Worm (Caenorhabditis elegans) whole organism, mixed stage, embryonic: ENCODE data around the gene aat-4.

Experiments used
- M03D4.4 ChIP-seq: sonication (generic microtip); optimal IDR thresholded peaks from 2 replicates; lab custom pipeline; 2017; ENCODE audit warnings: mild to moderate bottlenecking, missing genetic modification characterization, missing compliant biosample characterization
- bed-3 ChIP-seq: fragments of 200-800 bp; sonication (Bioruptor generic); optimal IDR thresholded peaks from 3 replicates; lab custom pipeline; 2018; ENCODE audit warnings: mild to moderate bottlenecking, missing genetic modification characterization, moderate library complexity, missing compliant biosample characterization
- blmp-1 ChIP-seq: fragments of 150-350 bp; optimal IDR thresholded peaks from 2 replicates; lab custom pipeline; 2014; ENCODE audit warnings: missing biosample characterization, missing genetic modification characterization
- ceh-43 ChIP-seq: fragments of 200-800 bp; sonication (Bioruptor generic); optimal IDR thresholded peaks from 2 replicates; lab custom pipeline; 2018; ENCODE audit warnings: mild to moderate bottlenecking, missing genetic modification characterization, moderate library complexity, missing compliant biosample characterization
- ceh-83 ChIP-seq: fragments of 200-800 bp; sonication (Bioruptor generic); optimal IDR thresholded peaks from 2 replicates; lab custom pipeline; 2018; ENCODE audit warnings: mild to moderate bottlenecking, missing genetic modification characterization, missing compliant biosample characterization
- ces-1 ChIP-seq: fragments of 150-350 bp; optimal IDR thresholded peaks from 2 replicates; lab custom pipeline; 2014; ENCODE audit warnings: missing biosample characterization, missing genetic modification reagents, missing genetic modification characterization
- cnd-1 ChIP-seq: fragments of 200-800 bp; sonication (Bioruptor generic); optimal IDR thresholded peaks from 2 replicates; lab custom pipeline; 2018; ENCODE audit warnings: mild to moderate bottlenecking, missing genetic modification characterization, missing compliant biosample characterization
- drap-1 ChIP-seq: fragments of 200-800 bp; sonication (Bioruptor generic); optimal IDR thresholded peaks from 3 replicates; lab custom pipeline; 2018; ENCODE audit warnings: mild to moderate bottlenecking, missing genetic modification characterization, missing compliant biosample characterization
- elt-1 ChIP-seq: sonication (generic microtip); optimal IDR thresholded peaks from 2 replicates; lab custom pipeline; 2017; ENCODE audit warnings: missing genetic modification characterization, mild to moderate bottlenecking, missing compliant biosample characterization, antibody characterized with exemption, moderate library complexity, borderline replicate concordance; ENCODE audit not compliant: insufficient read depth
- elt-3 ChIP-seq: fragments of 150-350 bp; optimal IDR thresholded peaks from 2 replicates; lab custom pipeline; 2014; ENCODE audit warnings: missing biosample characterization, missing genetic modification characterization
- flh-1 ChIP-seq: fragments of 200-800 bp; sonication (Bioruptor generic); optimal IDR thresholded peaks from 2 replicates; lab custom pipeline; 2018; ENCODE audit warnings: mild to moderate bottlenecking, missing genetic modification characterization, moderate library complexity, missing compliant biosample characterization
- hlh-1 ChIP-seq: fragments of 150-350 bp; optimal IDR thresholded peaks from 2 replicates; lab custom pipeline; 2014; ENCODE audit warnings: missing biosample characterization, missing genetic modification reagents, missing genetic modification characterization
- lin-13 ChIP-seq: fragments of 150-350 bp; optimal IDR thresholded peaks from 2 replicates; lab custom pipeline; 2014; ENCODE audit warnings: missing biosample characterization, missing genetic modification characterization
- lin-32 ChIP-seq: fragments of 200-800 bp; sonication (Bioruptor generic); optimal IDR thresholded peaks from 2 replicates; lab custom pipeline; 2018; ENCODE audit warnings: mild to moderate bottlenecking, missing genetic modification characterization, missing compliant biosample characterization
- lsy-2 ChIP-seq: fragments of 150-350 bp; optimal IDR thresholded peaks from 2 replicates; lab custom pipeline; 2014; ENCODE audit warnings: missing biosample characterization, missing genetic modification characterization
- mab-5 ChIP-seq: fragments of 150-350 bp; optimal IDR thresholded peaks from 2 replicates; lab custom pipeline; 2014; ENCODE audit warnings: missing biosample characterization, missing genetic modification characterization
- mep-1 ChIP-seq: fragments of 150-350 bp; optimal IDR thresholded peaks from 2 replicates; lab custom pipeline; 2017; ENCODE audit warnings: missing biosample characterization, missing genetic modification reagents, missing genetic modification characterization, inconsistent platforms
- mls-2 ChIP-seq: sonication (generic microtip); optimal IDR thresholded peaks from 2 replicates; lab custom pipeline; 2016; ENCODE audit warnings: mild to moderate bottlenecking, missing genetic modification characterization, moderate library complexity, missing compliant biosample characterization
- nhr-12 ChIP-seq: fragments of 150-350 bp; optimal IDR thresholded peaks from 2 replicates; lab custom pipeline; 2014; ENCODE audit warnings: missing biosample characterization, missing genetic modification characterization
- nhr-237 ChIP-seq: fragments of 150-350 bp; optimal IDR thresholded peaks from 2 replicates; lab custom pipeline; 2014; ENCODE audit warnings: missing biosample characterization, missing genetic modification characterization
- nhr-28 ChIP-seq: fragments of 150-350 bp; optimal IDR thresholded peaks from 2 replicates; lab custom pipeline; 2014; ENCODE audit warnings: missing biosample characterization, missing genetic modification characterization
- nhr-76 ChIP-seq: sonication (generic microtip); optimal IDR thresholded peaks from 2 replicates; lab custom pipeline; 2017; ENCODE audit warnings: missing biosample characterization, missing genetic modification characterization
- pha-4 ChIP-seq: fragments of 150-350 bp; optimal IDR thresholded peaks from 2 replicates; lab custom pipeline; 2018; ENCODE audit warnings: missing biosample characterization, missing genetic modification reagents, missing genetic modification characterization
- sem-2 ChIP-seq: fragments of 200-800 bp; sonication (Bioruptor generic); optimal IDR thresholded peaks from 2 replicates; lab custom pipeline; 2018; ENCODE audit warnings: mild to moderate bottlenecking, missing genetic modification characterization, missing compliant biosample characterization
- snpc-4 ChIP-seq: fragments of 150-350 bp; optimal IDR thresholded peaks from 2 replicates; lab custom pipeline; 2014; ENCODE audit warnings: missing biosample characterization, missing genetic modification characterization
- sptf-1 ChIP-seq: sonication (generic microtip); optimal IDR thresholded peaks from 2 replicates; lab custom pipeline; 2017; ENCODE audit warnings: mild to moderate bottlenecking, missing genetic modification characterization, moderate library complexity, missing compliant biosample characterization
- tbx-8 ChIP-seq: fragments of 200-800 bp; sonication (Bioruptor generic); optimal IDR thresholded peaks from 2 replicates; lab custom pipeline; 2018; ENCODE audit warnings: mild to moderate bottlenecking, missing genetic modification characterization, moderate library complexity, missing compliant biosample characterization
- unc-120 ChIP-seq: sonication (generic microtip); optimal IDR thresholded peaks from 2 replicates; lab custom pipeline; 2017; ENCODE audit warnings: missing genetic modification characterization, missing compliant biosample characterization; ENCODE audit not compliant: poor library complexity, severe bottlenecking
- unc-39 ChIP-seq: fragments of 150-350 bp; optimal IDR thresholded peaks from 2 replicates; lab custom pipeline; 2014; ENCODE audit warnings: missing biosample characterization, missing genetic modification characterization
- unc-62 ChIP-seq: fragments of 150-350 bp; optimal IDR thresholded peaks from 2 replicates; lab custom pipeline; 2014; ENCODE audit warnings: missing biosample characterization, missing genetic modification reagents, missing genetic modification characterization
- zip-8 ChIP-seq: fragments of 150-350 bp; optimal IDR thresholded peaks from 2 replicates; lab custom pipeline; 2014; ENCODE audit warnings: missing biosample characterization, missing genetic modification characterization
- ztf-11 ChIP-seq: fragments of 150-350 bp; optimal IDR thresholded peaks from 2 replicates; lab custom pipeline; 2014; ENCODE audit warnings: missing biosample characterization, missing genetic modification characterization

aat-4 gene

DNA sequence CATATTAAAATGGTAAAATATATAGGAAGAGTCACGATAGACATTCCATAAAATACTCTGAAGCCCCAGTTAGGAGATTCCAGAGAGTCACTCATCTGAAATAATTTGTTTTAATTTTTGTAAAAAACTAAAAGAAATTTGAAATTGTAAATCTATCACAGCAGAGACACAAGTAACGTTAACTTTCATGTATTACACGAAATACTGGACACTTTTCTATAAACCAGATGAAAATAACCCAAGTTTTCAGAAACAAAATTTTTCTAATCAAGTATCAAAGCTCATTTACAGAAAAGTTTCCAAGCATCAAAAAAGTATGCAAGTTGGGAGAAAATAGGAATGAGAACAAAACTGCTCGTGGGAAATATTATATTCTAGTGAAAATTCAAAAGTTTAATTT, 22.7 kb upstream of the aat-4 start, which contains the start of gene srv-27:
srv-27 (minus strand) TSS at position 101 of the 400 bp plus-strand sequence.
- TF ChIP-seq mls-2 (no peak), blmp-1 (tag; lab: Kevin White, UChicago) (no peak), elt-1 (no peak), M03D4.4 (tag; lab: Kevin White, UChicago) (no peak), flh-1 (GFP tag; lab: Kevin White, UChicago) (no peak), pha-4 (no peak), lsy-2 (tag; lab: Kevin White, UChicago) (no peak), mab-5 (tag; lab: Kevin White, UChicago) (no peak), cnd-1 (tag; lab: Kevin White, UChicago) (no peak)

DNA sequence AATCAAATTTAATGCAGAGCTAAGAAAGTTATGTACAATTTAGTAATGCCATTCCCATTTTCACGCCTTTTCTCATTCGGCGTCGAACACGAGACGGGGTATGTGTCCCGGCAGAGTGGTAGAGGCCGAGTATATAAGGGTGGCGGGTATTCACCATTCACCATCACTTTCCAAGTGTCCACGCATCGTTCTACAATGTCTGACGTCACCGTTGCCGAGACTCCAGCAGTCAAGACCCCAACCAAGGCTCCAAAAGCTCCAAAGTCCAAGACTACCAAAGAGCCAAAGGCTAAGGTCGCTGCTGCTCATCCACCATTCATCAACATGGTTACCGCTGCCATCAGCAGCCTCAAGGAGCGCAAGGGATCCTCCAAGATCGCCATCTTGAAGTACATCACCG, 18.6 kb upstream of the aat-4 start, which contains the start of gene hil-2:
hil-2 (plus strand) TSS at position 160 of the 400 bp plus-strand sequence.
- TF ChIP-seq flh-1 (GFP tag; lab: Kevin White, UChicago), result no peak
- TF ChIP-seq mab-5 (tag; lab: Kevin White, UChicago), result no peak
- peak; percentile 75 for TF ChIP-seq lin-13 (tag; lab: Kevin White, UChicago)
- no peak for TF ChIP-seq nhr-237 (tag; lab: Kevin White, UChicago)
- no peak for TF ChIP-seq lin-32 (GFP tag; lab: Kevin White, UChicago)
- TF ChIP-seq sem-2 (GFP tag; lab: Kevin White, UChicago), result no peak
- TF ChIP-seq mep-1 (tag; lab: Kevin White, UChicago), result peak; percentile 61
- peak; percentile 17 for TF ChIP-seq zip-8
- TF ChIP-seq drap-1 (GFP tag; lab: Kevin White, UChicago), result no peak

DNA sequence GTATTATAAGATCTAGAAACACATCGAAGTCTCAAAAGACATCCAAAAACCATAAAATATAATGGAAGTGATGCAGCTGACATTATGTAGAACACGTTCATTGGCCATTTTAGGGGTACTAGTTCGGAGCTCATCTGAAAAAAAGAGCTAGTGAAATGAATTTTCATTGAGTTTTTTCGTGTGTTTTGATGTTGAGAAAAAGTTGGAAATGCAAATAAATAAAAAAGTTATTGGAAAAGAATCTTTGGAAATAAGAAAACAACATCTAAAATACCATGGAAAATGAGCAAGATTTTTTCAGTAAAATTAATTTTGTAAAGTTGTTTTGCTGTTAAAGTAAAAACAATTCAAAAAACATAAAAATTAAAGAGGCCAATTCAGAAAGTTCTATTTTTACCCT, 15.2 kb upstream of the aat-4 start, which contains the start of gene srv-24:
srv-24 (minus strand) TSS at position 101 of the 400 bp plus-strand sequence.
- no peak for TF ChIP-seq unc-39 (tag; lab: Kevin White, UChicago)
- TF ChIP-seq tbx-8 (GFP tag; lab: Kevin White, UChicago), result no peak
- TF ChIP-seq nhr-12 (tag; lab: Kevin White, UChicago), result no peak
- TF ChIP-seq flh-1 (GFP tag; lab: Kevin White, UChicago), result no peak
- no peak for TF ChIP-seq hlh-1 (tag; lab: Kevin White, UChicago)
- TF ChIP-seq mab-5 (tag; lab: Kevin White, UChicago), result no peak
- no peak for TF ChIP-seq ceh-83 (GFP tag; lab: Kevin White, UChicago)
- TF ChIP-seq unc-62 (GFP tag; lab: Kevin White, UChicago), result no peak
- TF ChIP-seq snpc-4, result no peak
- TF ChIP-seq ceh-43, result no peak
- no peak for TF ChIP-seq cnd-1 (tag; lab: Kevin White, UChicago)
- no peak for TF ChIP-seq mls-2
- no peak for TF ChIP-seq elt-1
- TF ChIP-seq ztf-11, result no peak
- no peak for TF ChIP-seq lin-32 (GFP tag; lab: Kevin White, UChicago)
- TF ChIP-seq bed-3 (GFP tag; lab: Kevin White, UChicago), result no peak
- no peak for TF ChIP-seq zip-8
- no peak for TF ChIP-seq lsy-2 (tag; lab: Kevin White, UChicago)
- TF ChIP-seq ces-1 (GFP tag; lab: Kevin White, UChicago), result no peak

DNA sequence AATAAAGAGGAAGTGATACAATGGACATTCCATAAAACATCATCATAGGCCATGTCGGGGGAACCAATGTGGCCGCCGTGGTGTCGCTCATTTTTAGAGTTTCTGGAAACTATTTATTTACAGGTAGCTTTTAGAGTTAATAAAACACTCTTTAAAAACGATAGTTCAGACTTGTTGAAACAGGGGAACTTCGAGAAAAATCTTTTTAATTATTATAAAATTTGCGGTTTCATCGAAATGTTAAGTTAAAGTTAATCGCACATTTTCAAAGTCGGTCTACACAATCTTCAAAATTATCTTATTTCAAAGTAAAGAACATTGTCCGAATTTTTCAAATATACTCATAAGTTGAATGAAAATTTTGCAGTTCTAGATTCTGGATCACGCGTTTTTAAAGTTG, 8.8 kb upstream of the aat-4 start, which contains the start of gene ops-1:
ops-1 (minus strand) TSS at position 101 of the 400 bp plus-strand sequence.
- TF ChIP-seq sptf-1 (tag; lab: Kevin White, UChicago), result no peak
- no peak for TF ChIP-seq ceh-83 (GFP tag; lab: Kevin White, UChicago)
- no peak for TF ChIP-seq unc-62 (GFP tag; lab: Kevin White, UChicago)
- TF ChIP-seq mep-1 (tag; lab: Kevin White, UChicago), result no peak
- TF ChIP-seq cnd-1 (tag; lab: Kevin White, UChicago), result no peak
- no peak for TF ChIP-seq sem-2 (GFP tag; lab: Kevin White, UChicago)
- TF ChIP-seq M03D4.4 (tag; lab: Kevin White, UChicago), result no peak
- no peak for TF ChIP-seq mls-2

DNA sequence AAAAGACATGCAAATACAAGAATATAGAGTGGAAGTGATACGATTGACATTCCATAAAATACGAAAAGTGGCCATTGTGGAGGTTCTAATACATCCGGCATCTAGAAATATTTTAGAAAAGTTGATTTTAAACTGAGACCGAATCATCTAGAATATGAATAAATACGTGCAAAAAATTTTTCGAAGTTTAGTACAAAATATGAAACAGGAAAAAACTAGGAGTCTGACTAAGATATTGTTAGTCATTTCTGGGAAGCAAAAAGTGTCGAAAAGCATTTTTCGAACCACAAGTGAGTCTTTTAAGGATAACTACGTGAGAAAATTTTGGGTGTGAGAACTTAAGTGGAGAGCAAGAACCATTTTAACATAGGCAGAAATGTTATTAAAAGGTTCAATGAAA, 6.6 kb upstream of the aat-4 start, which contains the start of gene srv-32:
srv-32 (minus strand) TSS at position 101 of the 400 bp plus-strand sequence.
- TF ChIP-seq ceh-83 (GFP tag; lab: Kevin White, UChicago), result no peak
- no peak for TF ChIP-seq lsy-2 (tag; lab: Kevin White, UChicago)
- no peak for TF ChIP-seq unc-120 (tag; lab: Kevin White, UChicago)
- TF ChIP-seq snpc-4, result no peak
- no peak for TF ChIP-seq sptf-1 (tag; lab: Kevin White, UChicago)
- TF ChIP-seq nhr-76 (tag; lab: Kevin White, UChicago), result no peak
- TF ChIP-seq nhr-12 (tag; lab: Kevin White, UChicago), result no peak
- no peak for TF ChIP-seq nhr-237 (tag; lab: Kevin White, UChicago)
- TF ChIP-seq ztf-11, result no peak
- TF ChIP-seq cnd-1 (tag; lab: Kevin White, UChicago), result no peak
- TF ChIP-seq pha-4, result no peak
- TF ChIP-seq elt-3 (tag; lab: Kevin White, UChicago), result no peak
- TF ChIP-seq mab-5 (tag; lab: Kevin White, UChicago), result no peak
- TF ChIP-seq bed-3 (GFP tag; lab: Kevin White, UChicago), result no peak
- no peak for TF ChIP-seq nhr-28 (tag; lab: Kevin White, UChicago)
- no peak for TF ChIP-seq ces-1 (GFP tag; lab: Kevin White, UChicago)
- no peak for TF ChIP-seq flh-1 (GFP tag; lab: Kevin White, UChicago)
- no peak for TF ChIP-seq lin-32 (GFP tag; lab: Kevin White, UChicago)
